Fruit fly (Drosophila melanogaster): ENCODE data around the gene Cyp6d5.
A peak's percentile ranks its signal among the peaks of the same experiment; 100 is the strongest.

The Cyp6d5 gene

DNA sequence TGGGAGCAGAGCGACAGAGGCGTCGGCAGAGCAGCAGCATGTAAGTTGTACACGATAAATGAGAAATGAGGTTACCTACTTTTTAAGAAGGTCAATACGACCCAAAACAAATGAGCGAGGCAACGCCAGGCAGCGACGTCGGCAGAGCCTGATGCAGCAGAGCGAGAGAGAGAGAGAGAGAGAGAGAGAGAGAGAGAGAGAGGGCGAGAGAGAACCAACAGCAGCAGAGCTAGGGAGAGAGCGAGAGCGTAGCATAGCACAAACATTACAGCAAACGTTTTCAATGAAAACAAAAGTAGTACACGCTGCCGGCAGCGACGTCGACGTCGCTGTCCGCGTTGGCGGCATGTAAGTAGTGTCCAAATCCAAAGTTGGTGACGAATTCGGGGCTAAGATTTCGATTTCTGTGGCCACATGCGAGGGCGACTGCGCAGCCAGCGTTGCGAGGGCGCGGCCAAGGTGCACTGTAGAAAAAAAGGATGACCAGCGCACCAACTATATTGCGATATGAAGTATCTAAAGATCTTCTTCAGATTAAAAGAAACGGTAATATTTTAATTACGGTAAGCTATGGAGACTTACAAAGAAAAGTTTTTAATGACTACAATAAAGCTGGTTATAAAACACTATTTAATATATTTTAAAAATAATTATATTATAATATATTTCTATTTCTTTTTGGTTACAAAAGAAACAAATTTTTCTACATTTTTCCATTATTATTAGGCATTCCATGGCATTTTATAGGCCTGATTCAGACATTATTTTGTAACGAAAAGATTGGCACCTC lies 11.2 kb upstream of the Cyp6d5 start (continued):
- TF ChIP-seq ranshi (GFP tag; IDR thresholded peaks at IDR 0.05), result peak; percentile 73; the same call in 1 of the 2 replicates
- peak; percentile 65 for TF ChIP-seq Deaf1 (tag; optimal IDR thresholded peaks at IDR 0.05)
- TF ChIP-seq jing (GFP tag; optimal IDR thresholded peaks at IDR 0.05), result peak; percentile 71
- peak; percentile 83 for TF ChIP-seq CG32767 (GFP tag; IDR thresholded peaks at IDR 0.05)
- peak; percentile 35 for TF ChIP-seq da (GFP tag; optimal IDR thresholded peaks at IDR 0.05)
- no peak for TF ChIP-seq luna (GFP tag; optimal IDR thresholded peaks at IDR 0.05)
- no peak for TF ChIP-seq CG9215 (GFP tag; IDR thresholded peaks at IDR 0.05)
- TF ChIP-seq CG1832 (GFP tag; optimal IDR thresholded peaks at IDR 0.05), result peak; percentile 97
- TF ChIP-seq CG12104 (GFP tag; optimal IDR thresholded peaks at IDR 0.05), result peak; percentile 68
- peak; percentile 49 for TF ChIP-seq CG2120 (GFP tag; optimal IDR thresholded peaks at IDR 0.05)
- peak; percentile 15 for TF ChIP-seq CG4854 (GFP tag; optimal IDR thresholded peaks at IDR 0.05)
- TF ChIP-seq CG3065 (GFP tag; optimal IDR thresholded peaks at IDR 0.05), result peak; percentile 69
- TF ChIP-seq CG12391 (tag; optimal IDR thresholded peaks at IDR 0.05), result peak; percentile 91
- TF ChIP-seq twi (tag; optimal IDR thresholded peaks at IDR 0.05), result peak; percentile 74
- TF ChIP-seq cwo (GFP tag; optimal IDR thresholded peaks at IDR 0.05), result peak; percentile 84
- TF ChIP-seq Dbx (GFP tag; IDR thresholded peaks at IDR 0.05), result peak; percentile 64; the same call in 1 of the 3 replicates
- no peak for TF ChIP-seq mam (GFP tag; optimal IDR thresholded peaks at IDR 0.05)
- peak; percentile 73; the same call in 2 of the 3 replicates for TF ChIP-seq ase (GFP tag; IDR thresholded peaks at IDR 0.05)
- TF ChIP-seq MBD-R2 (GFP tag; IDR thresholded peaks at IDR 0.05), result 0 out of 2 replicates have a peak, but pooled peaks have one; percentile 35
- TF ChIP-seq CG10274 (GFP tag; optimal IDR thresholded peaks at IDR 0.05), result peak; percentile 30
- TF ChIP-seq nom (GFP tag; optimal IDR thresholded peaks at IDR 0.05), result peak; percentile 57
- TF ChIP-seq nau (GFP tag; optimal IDR thresholded peaks at IDR 0.05), result peak; percentile 47
- peak; percentile 84 for TF ChIP-seq CG30431 (GFP tag; optimal IDR thresholded peaks at IDR 0.05)
- peak; percentile 74 for TF ChIP-seq CG32772 (GFP tag; IDR thresholded peaks at IDR 0.05)
- peak; percentile 77 for TF ChIP-seq gcm (GFP tag; optimal IDR thresholded peaks at IDR 0.05)
- peak; percentile 56; the same call in 1 of the 3 replicates for TF ChIP-seq CG11456 (GFP tag; IDR thresholded peaks at IDR 0.05)
- no peak for TF ChIP-seq vfl (GFP tag; optimal IDR thresholded peaks at IDR 0.05)
- TF ChIP-seq dm (GFP tag; optimal IDR thresholded peaks at IDR 0.05), result peak; percentile 14
- TF ChIP-seq CrebB (tag; optimal IDR thresholded peaks at IDR 0.05), result no peak
- peak; percentile 64 for TF ChIP-seq kah (GFP tag; optimal IDR thresholded peaks at IDR 0.05)
- TF ChIP-seq tll (GFP tag; optimal IDR thresholded peaks at IDR 0.05), result peak in 1 of 2 experiments; percentile 31
- TF ChIP-seq fd3F (GFP tag; optimal IDR thresholded peaks at IDR 0.05), result peak; percentile 83
- TF ChIP-seq CG2678 (tag; optimal IDR thresholded peaks at IDR 0.05), result peak; percentile 93
- TF ChIP-seq CG4282 (GFP tag; optimal IDR thresholded peaks at IDR 0.05), result no peak
- peak; percentile 87 for TF ChIP-seq ttk (GFP tag; IDR thresholded peaks at IDR 0.05)
- TF ChIP-seq nerfin-2 (GFP tag; IDR thresholded peaks at IDR 0.05; ENCODE audit: partially characterized antibody), result 0 out of 2 replicates have a peak, but pooled peaks have one; percentile 33
- TF ChIP-seq ftz-f1 (GFP tag; optimal IDR thresholded peaks at IDR 0.05), result peak; percentile 76
- 0 out of 3 replicates have a peak, but pooled peaks have one; percentile 79 for TF ChIP-seq CG3726 (GFP tag; IDR thresholded peaks at IDR 0.05)
- TF ChIP-seq ato (GFP tag; IDR thresholded peaks at IDR 0.05; ENCODE audit: partially characterized antibody), result no peak
- no peak for TF ChIP-seq Poxn (GFP tag; IDR thresholded peaks at IDR 0.05)
- TF ChIP-seq jigr1 (GFP tag; IDR thresholded peaks at IDR 0.05), result no peak
- TF ChIP-seq dimm (GFP tag; IDR thresholded peaks at IDR 0.05), result no peak
- TF ChIP-seq Dp (GFP tag; optimal IDR thresholded peaks at IDR 0.05), result no peak
- peak; percentile 47 for TF ChIP-seq CG12155 (GFP tag; optimal IDR thresholded peaks at IDR 0.05)
- TF ChIP-seq bcd (GFP tag; optimal IDR thresholded peaks at IDR 0.05), result peak; percentile 88
- TF ChIP-seq stwl (tag; optimal IDR thresholded peaks at IDR 0.05), result no peak
- peak; percentile 94 for TF ChIP-seq CoRest (tag; optimal IDR thresholded peaks at IDR 0.05)
- TF ChIP-seq phol (tag; optimal IDR thresholded peaks at IDR 0.05), result peak; percentile 94

Data from whole organism, embryonic.